Fruit fly (Drosophila melanogaster) whole organism, embryonic: Measurements from ENCODE around the gene CG5021.

Source experiments
- Ada2b ChIP-seq: fragments of 200-800 bp; sonication (Bioruptor generic); IDR thresholded peaks from 2 replicates; pipeline ENCODE4 v1.3.6; 2022; ENCODE audit warnings: missing biosample characterization, missing genetic modification characterization
- B-H2 ChIP-seq: fragments of 200-800 bp; sonication (Bioruptor generic); optimal IDR thresholded peaks from 2 replicates; lab custom pipeline; 2018; ENCODE audit warnings: missing biosample characterization, mild to moderate bottlenecking, missing genetic modification characterization
- CG10959 ChIP-seq: fragments of 200-800 bp; sonication (Bioruptor generic); IDR thresholded peaks from 2 replicates; pipeline ENCODE4 v1.3.6; 2022; ENCODE audit warnings: missing biosample characterization, missing genetic modification characterization
- CG11696 ChIP-seq: fragments of 200-800 bp; sonication (Bioruptor generic); IDR thresholded peaks from 2 replicates; pipeline ENCODE4 v1.3.6; 2022; ENCODE audit warnings: missing biosample characterization, missing genetic modification characterization
- CG13296 ChIP-seq: fragments of 200-800 bp; sonication (Bioruptor generic); optimal IDR thresholded peaks from 3 replicates; lab custom pipeline; 2018; ENCODE audit warnings: missing biosample characterization, mild to moderate bottlenecking, missing genetic modification characterization
- CG15269 ChIP-seq: fragments of 200-800 bp; sonication (Bioruptor generic); optimal IDR thresholded peaks from 2 replicates; lab custom pipeline; 2018; ENCODE audit warnings: missing biosample characterization, mild to moderate bottlenecking, missing genetic modification characterization, moderate library complexity
- CG17361 ChIP-seq: fragments of 200-800 bp; sonication (Bioruptor generic); IDR thresholded peaks from 3 replicates; pipeline ENCODE4 v1.3.6; 2022; ENCODE audit warnings: missing biosample characterization, missing genetic modification characterization
- CG1792 ChIP-seq: fragments of 200-800 bp; sonication (Bioruptor generic); optimal IDR thresholded peaks from 2 replicates; lab custom pipeline; 2016; ENCODE audit warnings: missing biosample characterization, missing genetic modification characterization
- CG18011 ChIP-seq: fragments of 200-800 bp; sonication (Bioruptor generic); optimal IDR thresholded peaks from 2 replicates; lab custom pipeline; 2017; ENCODE audit warnings: missing biosample characterization, missing genetic modification characterization, mild to moderate bottlenecking, moderate library complexity, missing genotype
- CG18599 ChIP-seq: fragments of 200-800 bp; sonication (Bioruptor generic); optimal IDR thresholded peaks from 3 replicates; lab custom pipeline; 2017; ENCODE audit warnings: missing biosample characterization, missing genetic modification characterization, mild to moderate bottlenecking, moderate library complexity, missing genetic modification reagents
- CG18619 ChIP-seq: fragments of 200-800 bp; sonication (Bioruptor generic); optimal IDR thresholded peaks from 3 replicates; lab custom pipeline; 2017; ENCODE audit warnings: missing biosample characterization, mild to moderate bottlenecking, missing genetic modification characterization
- CG31441 ChIP-seq: fragments of 200-800 bp; sonication (Bioruptor generic); IDR thresholded peaks from 2 replicates; pipeline ENCODE4 v1.3.6; 2022; ENCODE audit warnings: missing biosample characterization, missing genetic modification characterization
- CG3281 ChIP-seq: fragments of 200-800 bp; sonication (Bioruptor generic); optimal IDR thresholded peaks from 3 replicates; lab custom pipeline; 2017; ENCODE audit warnings: missing biosample characterization, mild to moderate bottlenecking, missing genetic modification characterization
- CG3407 ChIP-seq: fragments of 200-800 bp; sonication (Bioruptor generic); optimal IDR thresholded peaks from 2 replicates; lab custom pipeline; 2018; ENCODE audit warnings: missing biosample characterization, mild to moderate bottlenecking, missing genetic modification characterization
- CG4328 ChIP-seq: fragments of 200-800 bp; sonication (Bioruptor generic); optimal IDR thresholded peaks from 3 replicates; lab custom pipeline; 2017; ENCODE audit warnings: missing biosample characterization, missing genetic modification reagents, missing genetic modification characterization
- CG4707 ChIP-seq: fragments of 200-800 bp; sonication (Bioruptor generic); optimal IDR thresholded peaks from 2 replicates; lab custom pipeline; 2018; ENCODE audit warnings: missing biosample characterization, mild to moderate bottlenecking, missing genetic modification characterization, moderate library complexity
- CG4820 ChIP-seq: fragments of 200-800 bp; sonication (Bioruptor generic); optimal IDR thresholded peaks from 3 replicates; lab custom pipeline; 2016; ENCODE audit warnings: missing biosample characterization, missing genetic modification characterization
- CG6765 ChIP-seq: fragments of 200-800 bp; sonication (Bioruptor generic); optimal IDR thresholded peaks from 3 replicates; lab custom pipeline; 2017; ENCODE audit warnings: missing biosample characterization, mild to moderate bottlenecking, missing genetic modification characterization
- CG7745 ChIP-seq: fragments of 200-800 bp; sonication (Bioruptor generic); optimal IDR thresholded peaks from 2 replicates; lab custom pipeline; 2018; ENCODE audit warnings: missing biosample characterization, mild to moderate bottlenecking, missing genetic modification characterization, moderate library complexity
- CG7839 ChIP-seq: fragments of 200-800 bp; sonication (Bioruptor generic); optimal IDR thresholded peaks from 3 replicates; lab custom pipeline; 2018; ENCODE audit warnings: missing biosample characterization, mild to moderate bottlenecking, missing genetic modification characterization, moderate library complexity
- CG9215 ChIP-seq: fragments of 200-800 bp; sonication (Bioruptor generic); IDR thresholded peaks from 2 replicates; pipeline ENCODE4 v1.3.6; 2022; ENCODE audit warnings: missing biosample characterization, missing genetic modification characterization
- CG9437 ChIP-seq: fragments of 200-800 bp; sonication (Bioruptor generic); optimal IDR thresholded peaks from 2 replicates; lab custom pipeline; 2018; ENCODE audit warnings: missing biosample characterization, mild to moderate bottlenecking, missing genetic modification characterization
- Dbx ChIP-seq: fragments of 200-800 bp; sonication (Bioruptor generic); IDR thresholded peaks from 3 replicates; pipeline ENCODE4 v1.3.6; 2022; ENCODE audit warnings: missing biosample characterization, missing genetic modification characterization
- Doc2 ChIP-seq: fragments of 200-800 bp; sonication (Bioruptor generic); IDR thresholded peaks from 2 replicates; pipeline ENCODE4 v1.3.6; 2022; ENCODE audit warnings: missing biosample characterization, missing genetic modification characterization
- Elba2 ChIP-seq: fragments of 200-800 bp; sonication (Bioruptor generic); optimal IDR thresholded peaks from 3 replicates; lab custom pipeline; 2016; ENCODE audit warnings: missing biosample characterization, missing genetic modification characterization
- Ets97D ChIP-seq: fragments of 200-800 bp; sonication (Bioruptor generic); optimal IDR thresholded peaks from 3 replicates; lab custom pipeline; 2016; ENCODE audit warnings: missing biosample characterization, missing genetic modification characterization
- Fer3 ChIP-seq: fragments of 200-800 bp; sonication (Bioruptor generic); optimal IDR thresholded peaks from 2 replicates; lab custom pipeline; 2018; ENCODE audit warnings: missing biosample characterization, mild to moderate bottlenecking, missing genetic modification characterization, moderate library complexity
- Hand ChIP-seq: fragments of 200-800 bp; sonication (Bioruptor generic); optimal IDR thresholded peaks from 2 replicates; lab custom pipeline; 2017; ENCODE audit warnings: mild to moderate bottlenecking, missing biosample characterization, missing genetic modification reagents, missing genetic modification characterization
- Hr51 ChIP-seq, 2 experiments: fragments of 200-800 bp; sonication (Bioruptor generic); optimal IDR thresholded peaks; 2 replicates in 1 of 2; 3 replicates in 1 of 2; lab custom pipeline; 2016 to 2018; ENCODE audit warnings: missing biosample characterization in 2 of 2, missing genetic modification characterization in 2 of 2, mild to moderate bottlenecking in 1 of 2, moderate library complexity in 1 of 2
- Lim3 ChIP-seq: fragments of 200-800 bp; sonication (Bioruptor generic); IDR thresholded peaks from 2 replicates; pipeline ENCODE4 v1.3.6; 2022; ENCODE audit warnings: missing biosample characterization, missing genetic modification characterization
- NFAT ChIP-seq: fragments of 200-800 bp; sonication (Bioruptor generic); IDR thresholded peaks from 2 replicates; pipeline ENCODE4 v1.3.6; 2022; ENCODE audit warnings: missing biosample characterization, missing genetic modification characterization
- NK7.1 ChIP-seq: fragments of 200-800 bp; sonication (Bioruptor generic); optimal IDR thresholded peaks from 3 replicates; lab custom pipeline; 2016; ENCODE audit warnings: missing biosample characterization, missing genetic modification characterization
- PHDP ChIP-seq: fragments of 200-800 bp; sonication (Bioruptor generic); optimal IDR thresholded peaks from 3 replicates; lab custom pipeline; 2018; ENCODE audit warnings: missing biosample characterization, mild to moderate bottlenecking, missing genetic modification characterization, moderate library complexity
- Rx ChIP-seq: fragments of 200-800 bp; sonication (Bioruptor generic); IDR thresholded peaks from 2 replicates; pipeline ENCODE4 v1.3.6; 2022; ENCODE audit warnings: missing biosample characterization, missing genetic modification characterization
- Trl ChIP-seq, 3 experiments: fragments of >200 bp in 2 of 3; fragments of 200-800 bp in 1 of 3; sonication (Bioruptor generic) in 1 of 3; optimal IDR thresholded peaks; 2 replicates in 1 of 3; 3 replicates in 2 of 3; lab custom pipeline; 2016 to 2017; ENCODE audit warnings: missing biosample characterization in 1 of 3, missing genetic modification characterization in 1 of 3
- Vsx1 ChIP-seq: fragments of 200-800 bp; sonication (Bioruptor generic); optimal IDR thresholded peaks from 2 replicates; lab custom pipeline; 2017; ENCODE audit warnings: missing biosample characterization, mild to moderate bottlenecking, missing genetic modification characterization, missing genetic modification reagents
- abd-A ChIP-seq: fragments of 200-800 bp; sonication (Bioruptor generic); optimal IDR thresholded peaks from 3 replicates; lab custom pipeline; 2019; ENCODE audit warnings: missing biosample characterization, mild to moderate bottlenecking, missing genetic modification characterization, moderate library complexity
- ara ChIP-seq: fragments of 200-800 bp; sonication (Bioruptor generic); IDR thresholded peaks from 2 replicates; pipeline ENCODE4 v1.3.6; 2022; ENCODE audit warnings: missing biosample characterization, missing genetic modification characterization
- bigmax ChIP-seq: fragments of 200-800 bp; sonication (Bioruptor generic); optimal IDR thresholded peaks from 2 replicates; lab custom pipeline; 2018; ENCODE audit warnings: missing biosample characterization, mild to moderate bottlenecking, missing genetic modification characterization
- cato ChIP-seq: fragments of 200-800 bp; sonication (Bioruptor generic); optimal IDR thresholded peaks from 2 replicates; lab custom pipeline; 2016; ENCODE audit warnings: missing biosample characterization, missing genetic modification characterization, borderline replicate concordance
- crp ChIP-seq, 2 experiments: fragments of 200-800 bp; sonication (Bioruptor generic); optimal IDR thresholded peaks; 2 replicates in 1 of 2; 3 replicates in 1 of 2; lab custom pipeline; 2017; ENCODE audit warnings: missing biosample characterization in 2 of 2, missing genetic modification characterization in 2 of 2, mild to moderate bottlenecking in 1 of 2, moderate library complexity in 1 of 2
- cwo ChIP-seq: fragments of 200-800 bp; sonication (Bioruptor generic); optimal IDR thresholded peaks from 3 replicates; lab custom pipeline; 2017; ENCODE audit warnings: missing biosample characterization, missing genetic modification characterization, mild to moderate bottlenecking, moderate library complexity, missing genetic modification reagents
- dysf ChIP-seq: fragments of 200-800 bp; sonication (Bioruptor generic); IDR thresholded peaks from 3 replicates; pipeline ENCODE4 v1.3.6; 2022; ENCODE audit warnings: missing biosample characterization, missing genetic modification characterization
- gsb ChIP-seq: fragments of 200-800 bp; sonication (Bioruptor generic); IDR thresholded peaks from 2 replicates; pipeline ENCODE4 v1.3.6; 2022; ENCODE audit warnings: missing biosample characterization, missing genetic modification characterization
- jing ChIP-seq: fragments of 200-800 bp; sonication (Bioruptor generic); optimal IDR thresholded peaks from 2 replicates; lab custom pipeline; 2018; ENCODE audit warnings: missing biosample characterization, mild to moderate bottlenecking, missing genetic modification characterization
- kni ChIP-seq: fragments of 200-800 bp; sonication (Bioruptor generic); optimal IDR thresholded peaks from 3 replicates; lab custom pipeline; 2017; ENCODE audit warnings: mild to moderate bottlenecking, missing biosample characterization, missing genetic modification reagents, missing genetic modification characterization
- nerfin-2 ChIP-seq: fragments of 200-800 bp; sonication (Bioruptor generic); IDR thresholded peaks from 2 replicates; pipeline ENCODE4 v1.3.6; 2022; ENCODE audit warnings: missing biosample characterization, missing genetic modification characterization; ENCODE audit not compliant: partially characterized antibody
- rib ChIP-seq: fragments of 200-800 bp; sonication (Bioruptor generic); IDR thresholded peaks from 2 replicates; pipeline ENCODE4 v1.3.6; 2022; ENCODE audit warnings: missing biosample characterization, missing genetic modification characterization
- sob ChIP-seq: fragments of 200-800 bp; sonication (Bioruptor generic); IDR thresholded peaks from 2 replicates; pipeline ENCODE4 v1.3.6; 2022; ENCODE audit warnings: missing biosample characterization, missing genetic modification characterization
- stc ChIP-seq: fragments of 200-800 bp; sonication (Bioruptor generic); IDR thresholded peaks from 2 replicates; pipeline ENCODE4 v1.3.6; 2022; ENCODE audit warnings: missing biosample characterization, missing genetic modification characterization
- tap ChIP-seq: fragments of 200-800 bp; optimal IDR thresholded peaks from 3 replicates; lab custom pipeline; 2019; ENCODE audit warnings: missing biosample characterization, mild to moderate bottlenecking, missing genetic modification characterization, moderate library complexity

The CG5021 gene

dm6 chr3L:8925679-8926078, 41.0 kb upstream of the CG5021 start (continued):
- TF ChIP-seq stc (GFP tag; lab: Robert Waterston, UW) = no peak
- no peak for TF ChIP-seq abd-A (tag; lab: Kevin White, UChicago)
- peak; percentile 73 for TF ChIP-seq CG3407 (GFP tag; lab: Kevin White, UChicago)
- no peak for TF ChIP-seq rib
- TF ChIP-seq cwo (GFP tag; lab: Kevin White, UChicago) = no peak
- no peak for TF ChIP-seq NFAT
- TF ChIP-seq Vsx1 (GFP tag; lab: Kevin White, UChicago) = peak; percentile 3
- no peak for TF ChIP-seq Elba2
- no peak for TF ChIP-seq CG3281 (GFP tag; lab: Kevin White, UChicago)
- TF ChIP-seq Dbx (GFP tag; lab: Robert Waterston, UW) = no peak
- TF ChIP-seq Lim3 (GFP tag; lab: Robert Waterston, UW) = no peak
- TF ChIP-seq CG13296 (GFP tag; lab: Kevin White, UChicago) = no peak
- TF ChIP-seq jing (GFP tag; lab: Kevin White, UChicago) = no peak
- TF ChIP-seq gsb (GFP tag; lab: Robert Waterston, UW) = no peak
- TF ChIP-seq kni = peak; percentile 90
- no peak for TF ChIP-seq CG18011 (GFP tag; lab: Kevin White, UChicago)
- TF ChIP-seq Hr51 (GFP tag; optimal IDR thresholded peaks at IDR 0.05; lab: Kevin White, UChicago) = no peak
- no peak for TF ChIP-seq Trl (optimal IDR thresholded peaks at IDR 0.05; lab: Kevin White, UChicago)
- TF ChIP-seq Trl (GFP tag; optimal IDR thresholded peaks at IDR 0.05; lab: Kevin White, UChicago) = peak; percentile 1
- TF ChIP-seq CG4328 (GFP tag; lab: Kevin White, UChicago) = peak; percentile 28
- TF ChIP-seq CG6765 = no peak
- peak; percentile 78 for TF ChIP-seq CG7745
- TF ChIP-seq nerfin-2 = no peak
- TF ChIP-seq PHDP (tag; lab: Kevin White, UChicago) = peak; percentile 5
- TF ChIP-seq Doc2 (GFP tag; lab: Robert Waterston, UW) = no peak
- TF ChIP-seq CG9437 = no peak
- TF ChIP-seq CG9215 (GFP tag; lab: Robert Waterston, UW) = no peak
- no peak for TF ChIP-seq crp (GFP tag; optimal IDR thresholded peaks at IDR 0.05; lab: Kevin White, UChicago)
- TF ChIP-seq cato (GFP tag; lab: Kevin White, UChicago) = no peak
- no peak for TF ChIP-seq B-H2 (GFP tag; lab: Kevin White, UChicago)
- TF ChIP-seq CG18619 (GFP tag; lab: Kevin White, UChicago) = no peak
- TF ChIP-seq tap (tag; lab: Kevin White, UChicago) = no peak
- TF ChIP-seq CG4707 (GFP tag; lab: Kevin White, UChicago) = peak; percentile 67
- TF ChIP-seq Hand (GFP tag; lab: Kevin White, UChicago) = no peak
- no peak for TF ChIP-seq CG10959 (GFP tag; lab: Robert Waterston, UW)
- TF ChIP-seq NK7.1 (GFP tag; lab: Kevin White, UChicago) = no peak
- no peak for TF ChIP-seq Fer3 (tag; lab: Kevin White, UChicago)
- no peak for TF ChIP-seq Ets97D (GFP tag; lab: Kevin White, UChicago)

- no peak for TF ChIP-seq B-H2 (GFP tag; lab: Kevin White, UChicago)
- no peak for TF ChIP-seq CG7839 (tag; lab: Kevin White, UChicago)
- peak; percentile 56; the same call in 1 of the 3 replicates for TF ChIP-seq dysf
- TF ChIP-seq stc (GFP tag; lab: Robert Waterston, UW) = no peak
- no peak for TF ChIP-seq CG1792 (GFP tag; lab: Kevin White, UChicago)
- 0 out of 3 replicates have a peak, but pooled peaks have one; percentile 17 for TF ChIP-seq CG17361
- TF ChIP-seq CG7745 = no peak
- peak; percentile 20 for TF ChIP-seq CG15269
- no peak for TF ChIP-seq CG4820 (GFP tag; lab: Kevin White, UChicago)
- TF ChIP-seq ara (GFP tag; lab: Robert Waterston, UW) = no peak
- TF ChIP-seq Rx (GFP tag; lab: Robert Waterston, UW) = no peak
- peak; percentile 32 for TF ChIP-seq CG18599 (GFP tag; lab: Kevin White, UChicago)
- 0 out of 2 replicates have a peak, but pooled peaks have one; percentile 24 for TF ChIP-seq CG11696 (GFP tag; lab: Robert Waterston, UW)
- peak; percentile 17; the same call in 1 of the 2 replicates for TF ChIP-seq CG31441
- 0 out of 2 replicates have a peak, but pooled peaks have one; percentile 20 for TF ChIP-seq Ada2b (GFP tag; lab: Robert Waterston, UW)
- TF ChIP-seq bigmax (GFP tag; lab: Kevin White, UChicago) = no peak
- TF ChIP-seq sob (GFP tag; lab: Robert Waterston, UW) = no peak
These were observed 37.1 kb upstream of the CG5021 start for dm6 chr3L:8929527-8929926.
